Worm (Caenorhabditis elegans) whole organism, late embryonic: ENCODE data around the gene mel-28.
A peak's percentile ranks its signal among the peaks of the same experiment; 100 is the strongest.

Experiments used
- F13H6.1 ChIP-seq: sonication (generic microtip); optimal IDR thresholded peaks from 2 replicates; lab custom pipeline; 2016; ENCODE audit warnings: missing genetic modification characterization, missing compliant biosample characterization
- K09A11.1 ChIP-seq: sonication (generic microtip); optimal IDR thresholded peaks from 2 replicates; lab custom pipeline; 2017; ENCODE audit warnings: antibody characterized with exemption, mild to moderate bottlenecking, missing genetic modification characterization, missing compliant biosample characterization; ENCODE audit not compliant: insufficient read depth
- ahr-1 ChIP-seq: sonication (generic microtip); optimal IDR thresholded peaks from 2 replicates; lab custom pipeline; 2016; ENCODE audit warnings: missing genetic modification characterization, missing compliant biosample characterization
- ama-1 ChIP-seq: fragments of 150-350 bp; optimal IDR thresholded peaks from 2 replicates; lab custom pipeline; 2014
- ceh-14 ChIP-seq: sonication (generic microtip); optimal IDR thresholded peaks from 2 replicates; lab custom pipeline; 2016; ENCODE audit warnings: missing genotype, missing genetic modification characterization, missing compliant biosample characterization
- ceh-19 ChIP-seq: fragments of 200-800 bp; sonication (Bioruptor generic); optimal IDR thresholded peaks from 2 replicates; lab custom pipeline; 2018; ENCODE audit warnings: mild to moderate bottlenecking, missing genetic modification characterization, missing compliant biosample characterization
- ceh-2 ChIP-seq: sonication (generic microtip); optimal IDR thresholded peaks from 2 replicates; lab custom pipeline; 2016; ENCODE audit warnings: missing genotype, missing genetic modification characterization, missing compliant biosample characterization
- ceh-22 ChIP-seq: sonication (generic microtip); optimal IDR thresholded peaks from 2 replicates; lab custom pipeline; 2017; ENCODE audit warnings: missing biosample characterization, missing genetic modification characterization
- ceh-31 ChIP-seq: sonication (generic microtip); optimal IDR thresholded peaks from 2 replicates; lab custom pipeline; 2016; ENCODE audit warnings: missing genetic modification characterization, missing compliant biosample characterization
- ceh-34 ChIP-seq: sonication (generic microtip); optimal IDR thresholded peaks from 2 replicates; lab custom pipeline; 2016; ENCODE audit warnings: mild to moderate bottlenecking, missing genetic modification characterization, missing compliant biosample characterization
- che-1 ChIP-seq: sonication (generic microtip); optimal IDR thresholded peaks from 2 replicates; lab custom pipeline; 2016; ENCODE audit warnings: mild to moderate bottlenecking, missing genetic modification characterization, missing compliant biosample characterization
- dve-1 ChIP-seq: sonication (generic microtip); optimal IDR thresholded peaks from 2 replicates; lab custom pipeline; 2017; ENCODE audit warnings: antibody characterized with exemption, mild to moderate bottlenecking, missing genetic modification characterization, missing compliant biosample characterization
- elt-2 ChIP-seq: sonication (generic microtip); optimal IDR thresholded peaks from 2 replicates; lab custom pipeline; 2016; ENCODE audit warnings: missing genetic modification reagents, missing genetic modification characterization, missing compliant biosample characterization
- elt-4 ChIP-seq: sonication (generic microtip); optimal IDR thresholded peaks from 2 replicates; lab custom pipeline; 2016; ENCODE audit warnings: missing genetic modification characterization, missing compliant biosample characterization
- ets-4 ChIP-seq: sonication (generic microtip); optimal IDR thresholded peaks from 2 replicates; lab custom pipeline; 2016; ENCODE audit warnings: missing genetic modification characterization, missing compliant biosample characterization
- eyg-1 ChIP-seq: sonication (generic microtip); optimal IDR thresholded peaks from 2 replicates; lab custom pipeline; 2016; ENCODE audit warnings: missing genotype, missing genetic modification characterization, missing compliant biosample characterization
- fkh-10 ChIP-seq: fragments of 150-350 bp; optimal IDR thresholded peaks from 2 replicates; lab custom pipeline; 2014; ENCODE audit warnings: missing biosample characterization, missing genetic modification reagents, missing genetic modification characterization
- fkh-6 ChIP-seq: sonication (generic microtip); optimal IDR thresholded peaks from 2 replicates; lab custom pipeline; 2016; ENCODE audit warnings: missing genetic modification characterization, missing compliant biosample characterization
- gmeb-2 ChIP-seq: sonication (generic microtip); optimal IDR thresholded peaks from 2 replicates; lab custom pipeline; 2016; ENCODE audit warnings: missing genetic modification characterization, inconsistent platforms, missing compliant biosample characterization
- hlh-30 ChIP-seq: sonication (generic microtip); optimal IDR thresholded peaks from 2 replicates; lab custom pipeline; 2017; ENCODE audit warnings: antibody characterized with exemption, missing genetic modification characterization, missing compliant biosample characterization; ENCODE audit not compliant: insufficient read depth
- hlh-6 ChIP-seq: sonication (generic microtip); optimal IDR thresholded peaks from 2 replicates; lab custom pipeline; 2016; ENCODE audit warnings: missing genotype, missing genetic modification characterization, missing compliant biosample characterization
- hlh-8 ChIP-seq: sonication (generic microtip); optimal IDR thresholded peaks from 2 replicates; lab custom pipeline; 2016; ENCODE audit warnings: missing genotype, missing genetic modification characterization, missing compliant biosample characterization
- lin-11 ChIP-seq: fragments of 200-800 bp; sonication (Bioruptor generic); optimal IDR thresholded peaks from 2 replicates; lab custom pipeline; 2018; ENCODE audit warnings: mild to moderate bottlenecking, missing genetic modification characterization, missing compliant biosample characterization
- mec-3 ChIP-seq: sonication (generic microtip); optimal IDR thresholded peaks from 2 replicates; lab custom pipeline; 2016; ENCODE audit warnings: borderline replicate concordance, missing genetic modification characterization, missing compliant biosample characterization
- nfya-1 ChIP-seq: sonication (generic microtip); optimal IDR thresholded peaks from 2 replicates; lab custom pipeline; 2017; ENCODE audit warnings: missing genetic modification characterization, mild to moderate bottlenecking, missing compliant biosample characterization, antibody characterized with exemption, moderate library complexity
- nhr-11 ChIP-seq: fragments of 150-350 bp; optimal IDR thresholded peaks from 2 replicates; lab custom pipeline; 2014; ENCODE audit warnings: missing biosample characterization, missing genetic modification characterization
- npax-4 ChIP-seq: sonication (generic microtip); optimal IDR thresholded peaks from 2 replicates; lab custom pipeline; 2016; ENCODE audit warnings: missing genetic modification characterization, missing compliant biosample characterization
- pag-3 ChIP-seq: sonication (generic microtip); optimal IDR thresholded peaks from 2 replicates; lab custom pipeline; 2016; ENCODE audit warnings: missing compliant biosample characterization, missing genetic modification characterization, borderline replicate concordance
- pax-1 ChIP-seq: fragments of 150-350 bp; optimal IDR thresholded peaks from 2 replicates; lab custom pipeline; 2014; ENCODE audit warnings: missing biosample characterization, missing genetic modification characterization
- pha-2 ChIP-seq: sonication (generic microtip); optimal IDR thresholded peaks from 2 replicates; lab custom pipeline; 2017; ENCODE audit warnings: mild to moderate bottlenecking, missing genetic modification characterization, missing compliant biosample characterization
- pros-1 ChIP-seq: fragments of 150-350 bp; optimal IDR thresholded peaks from 2 replicates; lab custom pipeline; 2014; ENCODE audit warnings: missing biosample characterization, missing genetic modification reagents, missing genetic modification characterization
- syd-9 ChIP-seq: sonication (generic microtip); optimal IDR thresholded peaks from 2 replicates; lab custom pipeline; 2016; ENCODE audit warnings: mild to moderate bottlenecking, missing genetic modification characterization, moderate library complexity, missing compliant biosample characterization
- tbx-7 ChIP-seq: sonication (generic microtip); optimal IDR thresholded peaks from 2 replicates; lab custom pipeline; 2016; ENCODE audit warnings: missing genotype, missing genetic modification characterization, missing compliant biosample characterization
- ttx-3 ChIP-seq: sonication (generic microtip); optimal IDR thresholded peaks from 2 replicates; lab custom pipeline; 2016; ENCODE audit warnings: missing genetic modification reagents, missing genetic modification characterization, missing compliant biosample characterization
- unc-55 ChIP-seq: sonication (generic microtip); optimal IDR thresholded peaks from 2 replicates; lab custom pipeline; 2017; ENCODE audit warnings: missing biosample characterization, missing genetic modification reagents, missing genetic modification characterization

The mel-28 gene

ce11 chrIII:4756983-4757382 lies 28.9 kb upstream of the mel-28 start, which contains the start of gene fbxl-2 (continued):
- TF ChIP-seq hlh-8 (tag; lab: Kevin White, UChicago), result peak; percentile 44
- peak; percentile 36 for TF ChIP-seq pros-1
- peak; percentile 57 for TF ChIP-seq gmeb-2 (tag; lab: Kevin White, UChicago)
- no peak for TF ChIP-seq K09A11.1 (tag; lab: Kevin White, UChicago)
- peak; percentile 40 for TF ChIP-seq fkh-6 (tag; lab: Kevin White, UChicago)
- peak; percentile 17 for TF ChIP-seq ceh-19 (GFP tag; lab: Kevin White, UChicago)
- TF ChIP-seq ceh-34 (tag; lab: Kevin White, UChicago), result peak; percentile 90
- TF ChIP-seq ama-1 (lab: Kevin White, UChicago), result peak; percentile 36
- peak; percentile 59 for TF ChIP-seq hlh-6
- TF ChIP-seq unc-55, result peak; percentile 48
- peak; percentile 54 for TF ChIP-seq ceh-2 (tag; lab: Kevin White, UChicago)
- TF ChIP-seq pax-1 (tag; lab: Kevin White, UChicago), result no peak
- TF ChIP-seq elt-2 (tag; lab: Kevin White, UChicago), result peak; percentile 88
- peak; percentile 39 for TF ChIP-seq ttx-3
- peak; percentile 53 for TF ChIP-seq F13H6.1 (tag; lab: Kevin White, UChicago)
- TF ChIP-seq ceh-22 (tag; lab: Kevin White, UChicago), result no peak
- peak; percentile 14 for TF ChIP-seq ahr-1

ce11 chrIII:4762846-4763245 lies 23.0 kb upstream of the mel-28 start:
- TF ChIP-seq npax-4 (no peak), mec-3 (peak; percentile 20)
- TF ChIP-seq, all 69 proteins: peak for 1

- no peak for TF ChIP-seq fkh-6 (tag; lab: Kevin White, UChicago)
- TF ChIP-seq, all 69 proteins: peak for 0
Measured at ce11 chrIII:4763509-4763908, 22.4 kb upstream of the mel-28 start, which contains the start of gene B0393.4. B0393.4 (minus strand) TSS chrIII:4763609.

- no peak for TF ChIP-seq fkh-10 (GFP tag; lab: Kevin White, UChicago)
- TF ChIP-seq ceh-14, result no peak
- no peak for TF ChIP-seq ceh-19 (GFP tag; lab: Kevin White, UChicago)
- TF ChIP-seq elt-4 (tag; lab: Kevin White, UChicago), result no peak
- TF ChIP-seq tbx-7 (tag; lab: Kevin White, UChicago), result no peak
- TF ChIP-seq ahr-1, result no peak
- TF ChIP-seq ttx-3, result no peak
- no peak for TF ChIP-seq pag-3 (tag; lab: Kevin White, UChicago)
- TF ChIP-seq ceh-22 (tag; lab: Kevin White, UChicago), result no peak
- no peak for TF ChIP-seq ceh-34 (tag; lab: Kevin White, UChicago)
- no peak for TF ChIP-seq ets-4 (tag; lab: Kevin White, UChicago)
- TF ChIP-seq hlh-30, result no peak
- TF ChIP-seq dve-1 (tag; lab: Kevin White, UChicago), result no peak
- no peak for TF ChIP-seq syd-9 (tag; lab: Kevin White, UChicago)
- TF ChIP-seq ceh-31 (tag; lab: Kevin White, UChicago), result no peak
Measured at ce11 chrIII:4765474-4765873, 20.4 kb upstream of the mel-28 start, which contains the start of gene B0393.5. B0393.5 (plus strand) TSS chrIII:4765774.

ce11 chrIII:4766842-4767241 lies 19.0 kb upstream of the mel-28 start:
- no peak for TF ChIP-seq che-1 (tag; lab: Kevin White, UChicago)

- no peak for TF ChIP-seq pha-2
- no peak for TF ChIP-seq nhr-11 (tag; lab: Kevin White, UChicago)
- no peak for TF ChIP-seq ceh-22 (tag; lab: Kevin White, UChicago)
- TF ChIP-seq lin-11 (tag; lab: Kevin White, UChicago), result no peak
- no peak for TF ChIP-seq nfya-1
- TF ChIP-seq ceh-31 (tag; lab: Kevin White, UChicago), result no peak
- no peak for TF ChIP-seq eyg-1 (tag; lab: Kevin White, UChicago)
- no peak for TF ChIP-seq pag-3 (tag; lab: Kevin White, UChicago)
- no peak for TF ChIP-seq ceh-2 (tag; lab: Kevin White, UChicago)
Measured at ce11 chrIII:4767869-4768645, 17.8 kb upstream of the mel-28 start.
